Fruit fly (Drosophila melanogaster) Kc167 (cell line): ENCODE measurements around the gene Cby.

Source experiments
- Myc ChIP-seq: fragments of >200 bp; optimal IDR thresholded peaks from 2 replicates; lab custom pipeline; 2017; ENCODE audit warnings: missing external identifiers
- Sin3A ChIP-seq: fragments of >200 bp; optimal IDR thresholded peaks from 2 replicates; lab custom pipeline; 2018; ENCODE audit warnings: missing external identifiers
- insv ChIP-seq: fragments of >200 bp; optimal IDR thresholded peaks from 3 replicates; lab custom pipeline; 2018; ENCODE audit warnings: missing external identifiers
- psq ChIP-seq: fragments of >200 bp; optimal IDR thresholded peaks from 2 replicates; lab custom pipeline; 2017; ENCODE audit warnings: missing external identifiers
- ttk ChIP-seq: sonication (Bioruptor generic); optimal IDR thresholded peaks from 2 replicates; lab custom pipeline; 2017; ENCODE audit warnings: missing external identifiers

- TF ChIP-seq Sin3A (lab: Kevin White, UChicago) (no peak), ttk (lab: Kevin White, UChicago) (no peak), insv (lab: Kevin White, UChicago) (no peak), psq (lab: Kevin White, UChicago) (no peak), Myc (lab: Kevin White, UChicago) (no peak)
Measured at dm6 chr3R:21893929-21894328, 26.1 kb downstream of the Cby start.
